Worm (Caenorhabditis elegans) whole organism, L4/young adult: ENCODE results near the gene phf-33.

Experiments
- W03F9.2 ChIP-seq: fragments of 150-350 bp; optimal IDR thresholded peaks from 2 replicates; lab custom pipeline; 2014; ENCODE audit warnings: missing biosample characterization, missing genetic modification characterization
- dao-5 ChIP-seq: sonication (generic microtip); optimal IDR thresholded peaks from 2 replicates; lab custom pipeline; 2016; ENCODE audit warnings: missing genotype, missing genetic modification characterization, moderate library complexity, missing compliant biosample characterization
- him-1 ChIP-seq: sonication (generic microtip); optimal IDR thresholded peaks from 2 replicates; lab custom pipeline; 2016; ENCODE audit warnings: missing genotype, missing genetic modification reagents, missing genetic modification characterization, missing compliant biosample characterization

DNA sequence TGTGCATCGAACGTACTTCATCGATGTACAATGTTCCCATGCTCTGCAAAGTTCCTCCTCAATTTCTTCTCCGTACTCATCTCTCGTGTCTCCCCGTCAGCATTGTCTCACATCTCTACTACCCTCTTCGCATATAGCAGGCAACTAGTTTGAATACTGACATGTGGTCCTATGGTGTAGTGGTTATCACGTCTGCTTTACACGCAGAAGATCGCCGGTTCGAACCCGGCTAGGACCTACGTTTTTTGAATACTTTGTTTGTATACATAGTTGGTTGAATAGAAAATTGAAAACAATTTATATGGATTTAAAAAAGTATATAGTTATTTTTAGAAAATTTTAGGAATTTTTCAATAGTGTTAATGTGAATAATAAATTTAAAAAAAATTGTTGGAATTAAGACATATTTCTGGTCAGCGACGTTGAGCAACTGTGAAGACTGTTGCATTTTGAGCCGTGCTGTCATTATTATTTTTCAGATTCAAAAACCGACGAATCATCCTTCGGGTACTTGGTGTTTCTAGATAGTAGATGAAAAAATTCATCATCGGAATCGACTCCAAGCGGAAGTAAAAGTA is 28.2 kb upstream of the phf-33 start:
- peak; percentile 80 for TF ChIP-seq W03F9.2 (tag; lab: Kevin White, UChicago)
- peak; percentile 93 for TF ChIP-seq dao-5 (tag; lab: Kevin White, UChicago)
- peak; percentile 89 for TF ChIP-seq him-1 (tag; lab: Kevin White, UChicago)
